Fruit fly (Drosophila melanogaster): Measurements from ENCODE around the gene CG9213.

Gene CG9213

dm6 chrX:15549055-15549454 is 25.3 kb downstream of the CG9213 start (continued):
- TF ChIP-seq HLH3B (GFP tag; IDR thresholded peaks at IDR 0.05) (peak; percentile 71), CG9932 (GFP tag; IDR thresholded peaks at IDR 0.05) (peak; percentile 81), CG7928 (GFP tag; optimal IDR thresholded peaks at IDR 0.05) (peak; percentile 48), D19A (tag; optimal IDR thresholded peaks at IDR 0.05) (peak; percentile 67), CG12942 (GFP tag; optimal IDR thresholded peaks at IDR 0.05) (peak; percentile 45), CG3995 (GFP tag; optimal IDR thresholded peaks at IDR 0.05) (no peak), zfh2 (GFP tag; optimal IDR thresholded peaks at IDR 0.05) (peak; percentile 66), CG13123 (GFP tag; optimal IDR thresholded peaks at IDR 0.05) (peak; percentile 12), Mad (GFP tag; optimal IDR thresholded peaks at IDR 0.05) (peak; percentile 65), hkb (optimal IDR thresholded peaks at IDR 0.05) (no peak), hkb (GFP tag; IDR thresholded peaks at IDR 0.05) (peak; percentile 72), H15 (GFP tag; IDR thresholded peaks at IDR 0.05) (peak; percentile 54; the same call in 1 of the 3 replicates), CG6272 (GFP tag; IDR thresholded peaks at IDR 0.05) (peak; percentile 54), aop (GFP tag; IDR thresholded peaks at IDR 0.05) (no peak), Optix (GFP tag; IDR thresholded peaks at IDR 0.05) (no peak), CG2712 (tag; optimal IDR thresholded peaks at IDR 0.05) (peak; percentile 82), CoRest (tag; optimal IDR thresholded peaks at IDR 0.05) (peak; percentile 87), Tbp (GFP tag; optimal IDR thresholded peaks at IDR 0.05) (no peak), CG18476 (GFP tag; optimal IDR thresholded peaks at IDR 0.05) (peak; percentile 69), prd (optimal IDR thresholded peaks at IDR 0.05) (no peak), prd (GFP tag; IDR thresholded peaks at IDR 0.05) (peak; percentile 80), CG6689 (GFP tag; IDR thresholded peaks at IDR 0.05) (peak; percentile 75), shn (GFP tag; optimal IDR thresholded peaks at IDR 0.05) (peak; percentile 65), CG10431 (GFP tag; optimal IDR thresholded peaks at IDR 0.05) (no peak), da (GFP tag; optimal IDR thresholded peaks at IDR 0.05) (peak; percentile 36), sqz (GFP tag; optimal IDR thresholded peaks at IDR 0.05) (peak; percentile 48), CG18619 (GFP tag; optimal IDR thresholded peaks at IDR 0.05) (peak; percentile 74), bbx (GFP tag; IDR thresholded peaks at IDR 0.05; ENCODE audit: partially characterized antibody) (no peak), CG17568 (GFP tag; optimal IDR thresholded peaks at IDR 0.05) (peak; percentile 64), twi (tag; optimal IDR thresholded peaks at IDR 0.05) (peak; percentile 50), Bteb2 (GFP tag; optimal IDR thresholded peaks at IDR 0.05) (peak; percentile 57), odd (GFP tag; optimal IDR thresholded peaks at IDR 0.05) (peak; percentile 63), CG16813 (GFP tag; IDR thresholded peaks at IDR 0.05; ENCODE audit: partially characterized antibody) (no peak), Hr51 (GFP tag; optimal IDR thresholded peaks at IDR 0.05) (peak; percentile 60 to 90), CG1832 (GFP tag; optimal IDR thresholded peaks at IDR 0.05) (no peak), CG33557 (GFP tag; optimal IDR thresholded peaks at IDR 0.05) (no peak), Neu2 (GFP tag; optimal IDR thresholded peaks at IDR 0.05; ENCODE audit: borderline replicate concordance) (no peak), slbo (GFP tag; IDR thresholded peaks at IDR 0.05) (peak; percentile 79), CG1233 (GFP tag; optimal IDR thresholded peaks at IDR 0.05) (peak; percentile 64), CG6813 (GFP tag; optimal IDR thresholded peaks at IDR 0.05) (peak; percentile 55), CG3065 (GFP tag; optimal IDR thresholded peaks at IDR 0.05) (no peak)

- TF ChIP-seq Lpt (GFP tag; optimal IDR thresholded peaks at IDR 0.05) (no peak), sob (GFP tag; IDR thresholded peaks at IDR 0.05) (no peak), amos (GFP tag; IDR thresholded peaks at IDR 0.05; ENCODE audit: partially characterized antibody) (no peak), CG18262 (tag; optimal IDR thresholded peaks at IDR 0.05) (no peak), zf30C (GFP tag; optimal IDR thresholded peaks at IDR 0.05) (no peak), CG16815 (GFP tag; optimal IDR thresholded peaks at IDR 0.05) (no peak), repo (GFP tag; optimal IDR thresholded peaks at IDR 0.05) (no peak), E2f1 (GFP tag; IDR thresholded peaks at IDR 0.05) (no peak), maf-S (GFP tag; optimal IDR thresholded peaks at IDR 0.05) (no peak), sug (tag; optimal IDR thresholded peaks at IDR 0.05) (no peak), Kr (GFP tag; optimal IDR thresholded peaks at IDR 0.05) (no peak), Eip74EF (GFP tag; optimal IDR thresholded peaks at IDR 0.05) (no peak)
These were observed 28.7 kb downstream of the CG9213 start for dm6 chrX:15545467-15546197.
